Fruit fly (Drosophila melanogaster) whole organism, embryonic: ENCODE data around the gene CG7742.

ENCODE experiments used
- CG1024 ChIP-seq: fragments of 200-800 bp; sonication (Bioruptor generic); IDR thresholded peaks from 2 replicates; pipeline ENCODE4 v1.3.6; 2022; ENCODE audit warnings: missing biosample characterization, missing genetic modification characterization
- CG10267 ChIP-seq: fragments of 200-800 bp; sonication (Bioruptor generic); optimal IDR thresholded peaks from 2 replicates; lab custom pipeline; 2018; ENCODE audit warnings: missing biosample characterization, mild to moderate bottlenecking, missing genetic modification characterization, moderate library complexity
- CG10274 ChIP-seq: fragments of 200-800 bp; sonication (Bioruptor generic); optimal IDR thresholded peaks from 3 replicates; lab custom pipeline; 2017; ENCODE audit warnings: missing biosample characterization, mild to moderate bottlenecking, missing genetic modification characterization
- CG10366 ChIP-seq: fragments of 200-800 bp; sonication (Bioruptor generic); IDR thresholded peaks from 2 replicates; pipeline ENCODE4 v1.3.6; 2022; ENCODE audit warnings: missing biosample characterization, missing genetic modification characterization
- CG10959 ChIP-seq: fragments of 200-800 bp; sonication (Bioruptor generic); IDR thresholded peaks from 2 replicates; pipeline ENCODE4 v1.3.6; 2022; ENCODE audit warnings: missing biosample characterization, missing genetic modification characterization
- CG11093 ChIP-seq: fragments of 200-800 bp; sonication (Bioruptor generic); IDR thresholded peaks from 3 replicates; pipeline ENCODE4 v1.3.6; 2022; ENCODE audit warnings: missing biosample characterization, missing genetic modification characterization
- CG11560 ChIP-seq: fragments of 200-800 bp; sonication (Bioruptor generic); IDR thresholded peaks from 3 replicates; pipeline ENCODE4 v1.3.6; 2022; ENCODE audit warnings: missing biosample characterization, missing genetic modification characterization
- CG13287 ChIP-seq: fragments of 200-800 bp; sonication (Bioruptor generic); IDR thresholded peaks from 2 replicates; pipeline ENCODE4 v1.3.6; 2022; ENCODE audit warnings: missing biosample characterization, missing genetic modification characterization; ENCODE audit not compliant: partially characterized antibody
- CG14441 ChIP-seq: fragments of 200-800 bp; sonication (Bioruptor generic); IDR thresholded peaks from 2 replicates; pipeline ENCODE4 v1.3.6; 2022; ENCODE audit warnings: missing biosample characterization, missing genetic modification characterization
- CG14860 ChIP-seq: fragments of 200-800 bp; sonication (Bioruptor generic); IDR thresholded peaks from 3 replicates; pipeline ENCODE4 v1.3.6; 2022; ENCODE audit warnings: missing biosample characterization, missing genetic modification characterization; ENCODE audit not compliant: partially characterized antibody
- CG14965 ChIP-seq: fragments of 200-800 bp; sonication (Bioruptor generic); optimal IDR thresholded peaks from 2 replicates; lab custom pipeline; 2016; ENCODE audit warnings: missing biosample characterization, missing genetic modification characterization, borderline replicate concordance
- CG15514 ChIP-seq: fragments of 200-800 bp; sonication (Bioruptor generic); optimal IDR thresholded peaks from 3 replicates; lab custom pipeline; 2017; ENCODE audit warnings: missing biosample characterization, missing genetic modification characterization, mild to moderate bottlenecking, moderate library complexity, missing genetic modification reagents
- CG2129 ChIP-seq: fragments of 200-800 bp; sonication (Bioruptor generic); IDR thresholded peaks from 2 replicates; pipeline ENCODE4 v1.3.6; 2022; ENCODE audit warnings: missing biosample characterization, missing genetic modification characterization; ENCODE audit not compliant: partially characterized antibody
- CG2712 ChIP-seq: fragments of 200-800 bp; optimal IDR thresholded peaks from 3 replicates; lab custom pipeline; 2019; ENCODE audit warnings: missing biosample characterization, mild to moderate bottlenecking, missing genetic modification characterization, moderate library complexity
- CG3163 ChIP-seq: fragments of 200-800 bp; sonication (Bioruptor generic); optimal IDR thresholded peaks from 3 replicates; lab custom pipeline; 2016; ENCODE audit warnings: missing biosample characterization, missing genetic modification characterization
- CG43689 ChIP-seq: fragments of 200-800 bp; sonication (Bioruptor generic); IDR thresholded peaks from 2 replicates; pipeline ENCODE4 v1.3.6; 2022; ENCODE audit warnings: missing biosample characterization, missing genetic modification characterization
- CG4854 ChIP-seq: fragments of 200-800 bp; sonication (Bioruptor generic); optimal IDR thresholded peaks from 2 replicates; lab custom pipeline; 2016; ENCODE audit warnings: missing biosample characterization, missing genetic modification characterization, inconsistent platforms
- CG6654 ChIP-seq: fragments of 200-800 bp; sonication (Bioruptor generic); optimal IDR thresholded peaks from 2 replicates; lab custom pipeline; 2017; ENCODE audit warnings: missing biosample characterization, mild to moderate bottlenecking, missing genetic modification characterization
- CG8478 ChIP-seq: fragments of >200 bp; optimal IDR thresholded peaks from 2 replicates; lab custom pipeline; 2018
- CG9437 ChIP-seq: fragments of 200-800 bp; sonication (Bioruptor generic); optimal IDR thresholded peaks from 2 replicates; lab custom pipeline; 2018; ENCODE audit warnings: missing biosample characterization, mild to moderate bottlenecking, missing genetic modification characterization
- D19A ChIP-seq: fragments of 200-800 bp; optimal IDR thresholded peaks from 3 replicates; lab custom pipeline; 2019; ENCODE audit warnings: missing biosample characterization, mild to moderate bottlenecking, missing genetic modification characterization, moderate library complexity
- Dbx ChIP-seq: fragments of 200-800 bp; sonication (Bioruptor generic); IDR thresholded peaks from 3 replicates; pipeline ENCODE4 v1.3.6; 2022; ENCODE audit warnings: missing biosample characterization, missing genetic modification characterization
- Deaf1 ChIP-seq: fragments of 200-800 bp; optimal IDR thresholded peaks from 3 replicates; lab custom pipeline; 2019; ENCODE audit warnings: missing biosample characterization, mild to moderate bottlenecking, missing genetic modification characterization, moderate library complexity
- Drgx ChIP-seq: fragments of 200-800 bp; sonication (Bioruptor generic); IDR thresholded peaks from 2 replicates; pipeline ENCODE4 v1.3.6; 2022; ENCODE audit warnings: missing biosample characterization, missing genetic modification characterization
- E2f1 ChIP-seq: fragments of 200-800 bp; sonication (Bioruptor generic); IDR thresholded peaks from 2 replicates; pipeline ENCODE4 v1.3.6; 2022; ENCODE audit warnings: missing biosample characterization, missing genetic modification characterization
- HLHmδ ChIP-seq: fragments of 200-800 bp; sonication (Bioruptor generic); optimal IDR thresholded peaks from 2 replicates; lab custom pipeline; 2018; ENCODE audit warnings: missing biosample characterization, mild to moderate bottlenecking, missing genetic modification characterization, moderate library complexity
- Jarid2 ChIP-seq: fragments of 200-800 bp; sonication (Bioruptor generic); optimal IDR thresholded peaks from 3 replicates; lab custom pipeline; 2017; ENCODE audit warnings: mild to moderate bottlenecking, missing biosample characterization, missing genetic modification reagents, missing genetic modification characterization
- Lpt ChIP-seq: fragments of >200 bp; optimal IDR thresholded peaks from 2 replicates; lab custom pipeline; 2018; ENCODE audit warnings: missing biosample characterization, missing genetic modification characterization
- Meics ChIP-seq: fragments of 200-800 bp; sonication (Bioruptor generic); optimal IDR thresholded peaks from 2 replicates; lab custom pipeline; 2017; ENCODE audit warnings: missing biosample characterization, mild to moderate bottlenecking, missing genetic modification characterization
- Rfx ChIP-seq: fragments of 200-800 bp; sonication (Bioruptor generic); IDR thresholded peaks from 2 replicates; pipeline ENCODE4 v1.3.6; 2022; ENCODE audit warnings: missing biosample characterization, missing genetic modification characterization
- amos ChIP-seq: fragments of 200-800 bp; sonication (Bioruptor generic); IDR thresholded peaks from 2 replicates; pipeline ENCODE4 v1.3.6; 2022; ENCODE audit warnings: missing biosample characterization, missing genetic modification characterization; ENCODE audit not compliant: partially characterized antibody
- caup ChIP-seq: fragments of 200-800 bp; sonication (Bioruptor generic); optimal IDR thresholded peaks from 3 replicates; lab custom pipeline; 2017; ENCODE audit warnings: missing biosample characterization, mild to moderate bottlenecking, missing genetic modification characterization, moderate library complexity; ENCODE audit not compliant: severe bottlenecking
- chinmo ChIP-seq: fragments of 200-800 bp; sonication (Bioruptor generic); IDR thresholded peaks from 4 replicates; pipeline ENCODE4 v1.3.6; 2022; ENCODE audit warnings: missing biosample characterization, missing genetic modification characterization; ENCODE audit not compliant: partially characterized antibody
- corto ChIP-seq: fragments of 200-800 bp; sonication (Bioruptor generic); optimal IDR thresholded peaks from 2 replicates; lab custom pipeline; 2016; ENCODE audit warnings: missing biosample characterization, mild to moderate bottlenecking, missing genetic modification characterization, moderate library complexity
- crc ChIP-seq: fragments of 200-800 bp; sonication (Bioruptor generic); optimal IDR thresholded peaks from 2 replicates; lab custom pipeline; 2016; ENCODE audit warnings: missing biosample characterization, missing genetic modification characterization
- crol ChIP-seq: fragments of 200-800 bp; sonication (Bioruptor generic); IDR thresholded peaks from 2 replicates; pipeline ENCODE4 v1.3.6; 2022; ENCODE audit warnings: missing biosample characterization, missing genetic modification characterization
- en ChIP-seq: fragments of 200-800 bp; sonication (Bioruptor generic); optimal IDR thresholded peaks from 2 replicates; lab custom pipeline; 2016; ENCODE audit warnings: missing biosample characterization, missing genetic modification characterization
- hb ChIP-seq: fragments of 200-800 bp; sonication (Bioruptor generic); IDR thresholded peaks from 3 replicates; pipeline ENCODE4 v1.3.6; 2022; ENCODE audit warnings: missing biosample characterization, missing genetic modification characterization; ENCODE audit not compliant: partially characterized antibody
- mam ChIP-seq: fragments of 200-800 bp; sonication (Bioruptor generic); optimal IDR thresholded peaks from 3 replicates; lab custom pipeline; 2016; ENCODE audit warnings: missing biosample characterization, missing genetic modification characterization
- nerfin-1 ChIP-seq: fragments of 200-800 bp; sonication (Bioruptor generic); optimal IDR thresholded peaks from 3 replicates; lab custom pipeline; 2019; ENCODE audit warnings: missing biosample characterization, mild to moderate bottlenecking, missing genetic modification characterization, moderate library complexity
- oc ChIP-seq: fragments of 200-800 bp; sonication (Bioruptor generic); optimal IDR thresholded peaks from 2 replicates; lab custom pipeline; 2018; ENCODE audit warnings: missing biosample characterization, mild to moderate bottlenecking, missing genetic modification characterization, moderate library complexity
- org-1 ChIP-seq: fragments of 200-800 bp; sonication (Bioruptor generic); optimal IDR thresholded peaks from 2 replicates; lab custom pipeline; 2017; ENCODE audit warnings: missing biosample characterization, missing genetic modification characterization
- pho ChIP-seq: fragments of 200-800 bp; sonication (Bioruptor generic); optimal IDR thresholded peaks from 2 replicates; lab custom pipeline; 2016; ENCODE audit warnings: missing biosample characterization, missing genetic modification characterization
- row ChIP-seq: fragments of 200-800 bp; sonication (Bioruptor generic); IDR thresholded peaks from 3 replicates; pipeline ENCODE4 v1.3.6; 2022; ENCODE audit warnings: missing biosample characterization, missing genetic modification characterization
- schlank ChIP-seq: fragments of 200-800 bp; sonication (Bioruptor generic); optimal IDR thresholded peaks from 2 replicates; lab custom pipeline; 2018; ENCODE audit warnings: missing biosample characterization, mild to moderate bottlenecking, missing genetic modification characterization
- sim ChIP-seq: fragments of 200-800 bp; sonication (Bioruptor generic); IDR thresholded peaks from 2 replicates; pipeline ENCODE4 v1.3.6; 2022; ENCODE audit warnings: missing biosample characterization, missing genetic modification characterization
- so ChIP-seq: fragments of 200-800 bp; sonication (Bioruptor generic); IDR thresholded peaks from 3 replicates; pipeline ENCODE4 v1.3.6; 2022; ENCODE audit warnings: missing biosample characterization, missing genetic modification characterization
- tin ChIP-seq: fragments of 200-800 bp; sonication (Bioruptor generic); optimal IDR thresholded peaks from 3 replicates; lab custom pipeline; 2016; ENCODE audit warnings: missing biosample characterization, missing genetic modification characterization
- tll ChIP-seq, 2 experiments: fragments of 200-800 bp in 1 of 2; fragments of >200 bp in 1 of 2; sonication (Bioruptor generic) in 1 of 2; optimal IDR thresholded peaks; 2 replicates each; lab custom pipeline; 2017 to 2019; ENCODE audit warnings: missing biosample characterization in 2 of 2, missing genetic modification characterization in 2 of 2, mild to moderate bottlenecking in 1 of 2, moderate library complexity in 1 of 2

Gene CG7742

DNA sequence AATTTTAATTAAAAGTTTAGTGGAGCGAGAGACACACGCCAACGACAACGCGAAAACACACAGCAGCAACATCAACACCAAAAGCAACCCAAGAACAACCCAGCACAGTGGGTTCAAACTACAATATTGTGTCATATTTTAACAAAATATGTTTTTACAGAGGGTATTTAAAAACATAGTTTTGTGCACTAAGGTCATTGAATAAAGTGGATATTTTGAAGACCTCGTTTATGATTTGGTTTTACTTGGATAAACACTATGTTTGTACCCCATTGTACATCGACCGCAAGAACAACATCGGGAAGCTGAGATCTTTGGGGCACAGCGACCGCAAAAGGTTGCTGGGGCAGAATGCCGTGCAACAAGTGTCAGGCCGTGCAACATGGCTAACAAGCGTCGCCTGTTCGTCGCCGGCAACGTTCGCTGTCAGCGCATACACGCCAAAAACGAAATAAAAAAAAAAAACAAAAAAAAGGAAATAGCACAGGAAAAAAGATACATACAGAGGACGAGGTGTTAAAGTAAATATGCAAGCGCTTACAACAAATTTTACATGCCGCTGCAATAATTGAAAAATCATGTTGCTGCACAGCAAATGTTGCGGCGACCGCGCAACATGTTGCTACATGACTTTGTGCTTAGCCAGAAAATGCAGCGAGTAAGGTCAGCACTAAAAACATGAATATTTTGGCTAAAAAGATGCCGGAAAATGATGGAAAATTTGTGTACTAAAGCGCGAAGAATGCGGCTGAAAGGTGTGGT, 46.5 kb upstream of the CG7742 start (continued):
- 0 out of 4 replicates have a peak, but pooled peaks have one; percentile 23 for TF ChIP-seq chinmo (GFP tag; lab: Robert Waterston, UW)
- TF ChIP-seq CG11093 (GFP tag; lab: Robert Waterston, UW) = no peak
- no peak for TF ChIP-seq crol
- no peak for TF ChIP-seq Dbx (GFP tag; lab: Robert Waterston, UW)
- peak; percentile 1 for TF ChIP-seq org-1
- TF ChIP-seq CG2129 (GFP tag; lab: Robert Waterston, UW) = no peak
- TF ChIP-seq CG3163 = no peak
- TF ChIP-seq CG14965 (GFP tag; lab: Kevin White, UChicago) = peak; percentile 39
- peak; percentile 87 for TF ChIP-seq Drgx (GFP tag; lab: Robert Waterston, UW)
- no peak for TF ChIP-seq tll (GFP tag; optimal IDR thresholded peaks at IDR 0.05; lab: Kevin White, UChicago)
- TF ChIP-seq oc (tag; lab: Kevin White, UChicago) = peak; percentile 8
- no peak for TF ChIP-seq hb (GFP tag; lab: Robert Waterston, UW)
- no peak for TF ChIP-seq CG1024 (GFP tag; lab: Robert Waterston, UW)
- no peak for TF ChIP-seq Deaf1 (tag; lab: Kevin White, UChicago)
- no peak for TF ChIP-seq Lpt (GFP tag; lab: Kevin White, UChicago)
- no peak for TF ChIP-seq CG9437 (GFP tag; lab: Kevin White, UChicago)
- TF ChIP-seq CG10959 = peak; percentile 47; the same call in 1 of the 2 replicates
- no peak for TF ChIP-seq crc (GFP tag; lab: Kevin White, UChicago)
- TF ChIP-seq CG4854 (GFP tag; lab: Kevin White, UChicago) = no peak
- no peak for TF ChIP-seq CG43689
- TF ChIP-seq mam = no peak
- TF ChIP-seq Jarid2 (GFP tag; lab: Kevin White, UChicago) = no peak
- no peak for TF ChIP-seq pho (GFP tag; lab: Kevin White, UChicago)
- 0 out of 2 replicates have a peak, but pooled peaks have one; percentile 17 for TF ChIP-seq Rfx (GFP tag; lab: Robert Waterston, UW)
- TF ChIP-seq CG10366 (GFP tag; lab: Robert Waterston, UW) = no peak
- TF ChIP-seq HLHmδ = no peak
- peak; percentile 74 for TF ChIP-seq corto
- TF ChIP-seq CG14441 (GFP tag; lab: Robert Waterston, UW) = no peak
- no peak for TF ChIP-seq CG11560 (tag; lab: Robert Waterston, UW)
- TF ChIP-seq CG13287 = no peak
- TF ChIP-seq CG6654 = no peak
- TF ChIP-seq CG14860 = no peak
- TF ChIP-seq caup (GFP tag; lab: Kevin White, UChicago) = no peak
- TF ChIP-seq amos = no peak
- TF ChIP-seq schlank = no peak
- no peak for TF ChIP-seq nerfin-1 (tag; lab: Kevin White, UChicago)
- no peak for TF ChIP-seq en (GFP tag; lab: Kevin White, UChicago)
- TF ChIP-seq CG8478 (lab: Kevin White, UChicago) = no peak
- no peak for TF ChIP-seq tin
- TF ChIP-seq sim (GFP tag; lab: Robert Waterston, UW) = no peak
- TF ChIP-seq row (GFP tag; lab: Robert Waterston, UW) = peak; percentile 37; the same call in 2 of the 3 replicates
- TF ChIP-seq D19A (tag; lab: Kevin White, UChicago) = peak; percentile 19
- no peak for TF ChIP-seq Meics (GFP tag; lab: Kevin White, UChicago)
- 0 out of 2 replicates have a peak, but pooled peaks have one; percentile 29 for TF ChIP-seq E2f1 (GFP tag; lab: Robert Waterston, UW)
- TF ChIP-seq CG2712 (tag; lab: Kevin White, UChicago) = peak; percentile 65
- no peak for TF ChIP-seq CG15514
- TF ChIP-seq CG10267 = peak; percentile 13
- TF ChIP-seq so (GFP tag; lab: Robert Waterston, UW) = no peak
- TF ChIP-seq CG10274 (GFP tag; lab: Kevin White, UChicago) = no peak
